Fruit fly (Drosophila melanogaster) whole organism, embryonic: Measurements from ENCODE around the gene eIF4E7.

Experiments
- Abd-B ChIP-seq: fragments of 200-800 bp; sonication (Bioruptor generic); optimal IDR thresholded peaks from 2 replicates; lab custom pipeline; 2018; ENCODE audit warnings: missing biosample characterization, mild to moderate bottlenecking, missing genetic modification characterization, moderate library complexity
- BEAF-32 ChIP-seq: fragments of 200-800 bp; sonication (Bioruptor generic); optimal IDR thresholded peaks from 3 replicates; lab custom pipeline; 2017; ENCODE audit warnings: missing biosample characterization, missing genetic modification characterization, mild to moderate bottlenecking, moderate library complexity, missing genetic modification reagents
- C15 ChIP-seq: fragments of 200-800 bp; sonication (Bioruptor generic); IDR thresholded peaks from 3 replicates; pipeline ENCODE4 v1.3.6; 2022; ENCODE audit warnings: missing biosample characterization, missing genetic modification characterization
- CG11085 ChIP-seq: fragments of 200-800 bp; sonication (Bioruptor generic); IDR thresholded peaks from 2 replicates; pipeline ENCODE4 v1.3.6; 2022; ENCODE audit warnings: missing biosample characterization, missing genetic modification characterization
- CG12155 ChIP-seq: fragments of 200-800 bp; sonication (Bioruptor generic); optimal IDR thresholded peaks from 3 replicates; lab custom pipeline; 2016; ENCODE audit warnings: missing biosample characterization, missing genetic modification characterization
- CG12744 ChIP-seq: fragments of 200-800 bp; sonication (Bioruptor generic); optimal IDR thresholded peaks from 2 replicates; lab custom pipeline; 2016; ENCODE audit warnings: missing biosample characterization, missing genetic modification characterization
- CG13296 ChIP-seq: fragments of 200-800 bp; sonication (Bioruptor generic); optimal IDR thresholded peaks from 3 replicates; lab custom pipeline; 2018; ENCODE audit warnings: missing biosample characterization, mild to moderate bottlenecking, missing genetic modification characterization
- CG14667 ChIP-seq: fragments of 200-800 bp; sonication (Bioruptor generic); IDR thresholded peaks from 2 replicates; pipeline ENCODE4 v1.3.6; 2022; ENCODE audit warnings: missing biosample characterization, missing genetic modification characterization
- CG15073 ChIP-seq: fragments of 200-800 bp; sonication (Bioruptor generic); optimal IDR thresholded peaks from 2 replicates; lab custom pipeline; 2016; ENCODE audit warnings: missing biosample characterization, missing genetic modification characterization
- CG15479 ChIP-seq: fragments of 200-800 bp; sonication (Bioruptor generic); optimal IDR thresholded peaks from 3 replicates; lab custom pipeline; 2019; ENCODE audit warnings: missing biosample characterization, mild to moderate bottlenecking, missing genetic modification characterization, moderate library complexity
- CG17361 ChIP-seq: fragments of 200-800 bp; sonication (Bioruptor generic); IDR thresholded peaks from 3 replicates; pipeline ENCODE4 v1.3.6; 2022; ENCODE audit warnings: missing biosample characterization, missing genetic modification characterization
- CG1792 ChIP-seq: fragments of 200-800 bp; sonication (Bioruptor generic); optimal IDR thresholded peaks from 2 replicates; lab custom pipeline; 2016; ENCODE audit warnings: missing biosample characterization, missing genetic modification characterization
- CG2199 ChIP-seq: fragments of 200-800 bp; sonication (Bioruptor generic); IDR thresholded peaks from 3 replicates; pipeline ENCODE4 v1.3.6; 2022; ENCODE audit warnings: missing biosample characterization, missing genetic modification characterization
- CG4282 ChIP-seq: fragments of 200-800 bp; sonication (Bioruptor generic); optimal IDR thresholded peaks from 2 replicates; lab custom pipeline; 2016; ENCODE audit warnings: missing biosample characterization, missing genetic modification characterization
- CG4328 ChIP-seq: fragments of 200-800 bp; sonication (Bioruptor generic); optimal IDR thresholded peaks from 3 replicates; lab custom pipeline; 2017; ENCODE audit warnings: missing biosample characterization, missing genetic modification reagents, missing genetic modification characterization
- CG4707 ChIP-seq: fragments of 200-800 bp; sonication (Bioruptor generic); optimal IDR thresholded peaks from 2 replicates; lab custom pipeline; 2018; ENCODE audit warnings: missing biosample characterization, mild to moderate bottlenecking, missing genetic modification characterization, moderate library complexity
- CG4820 ChIP-seq: fragments of 200-800 bp; sonication (Bioruptor generic); optimal IDR thresholded peaks from 3 replicates; lab custom pipeline; 2016; ENCODE audit warnings: missing biosample characterization, missing genetic modification characterization
- CG5180 ChIP-seq: fragments of 200-800 bp; sonication (Bioruptor generic); optimal IDR thresholded peaks from 3 replicates; lab custom pipeline; 2017; ENCODE audit warnings: missing biosample characterization, missing genetic modification characterization, mild to moderate bottlenecking, moderate library complexity, missing genetic modification reagents
- CG5953 ChIP-seq: fragments of 200-800 bp; sonication (Bioruptor generic); IDR thresholded peaks from 2 replicates; pipeline ENCODE4 v1.3.6; 2022; ENCODE audit warnings: missing biosample characterization, missing genetic modification characterization
- CG6765 ChIP-seq: fragments of 200-800 bp; sonication (Bioruptor generic); optimal IDR thresholded peaks from 3 replicates; lab custom pipeline; 2017; ENCODE audit warnings: missing biosample characterization, mild to moderate bottlenecking, missing genetic modification characterization
- CG7963 ChIP-seq: fragments of 200-800 bp; sonication (Bioruptor generic); IDR thresholded peaks from 3 replicates; pipeline ENCODE4 v1.3.6; 2022; ENCODE audit warnings: missing biosample characterization, missing genetic modification characterization; ENCODE audit not compliant: partially characterized antibody
- CrebB ChIP-seq: fragments of 200-800 bp; sonication (Bioruptor generic); optimal IDR thresholded peaks from 3 replicates; lab custom pipeline; 2018; ENCODE audit warnings: missing biosample characterization, mild to moderate bottlenecking, missing genetic modification characterization
- Ets65A ChIP-seq: fragments of 200-800 bp; sonication (Bioruptor generic); peaks from one replicate; lab custom pipeline; 2016; ENCODE audit warnings: missing biosample characterization, missing genetic modification characterization
- HHEX ChIP-seq: fragments of 200-800 bp; sonication (Bioruptor generic); optimal IDR thresholded peaks from 3 replicates; lab custom pipeline; 2017; ENCODE audit warnings: missing biosample characterization, mild to moderate bottlenecking, missing genetic modification characterization, missing genetic modification reagents
- Hr51 ChIP-seq, 2 experiments: fragments of 200-800 bp; sonication (Bioruptor generic); optimal IDR thresholded peaks; 2 replicates in 1 of 2; 3 replicates in 1 of 2; lab custom pipeline; 2016 to 2018; ENCODE audit warnings: missing biosample characterization in 2 of 2, missing genetic modification characterization in 2 of 2, mild to moderate bottlenecking in 1 of 2, moderate library complexity in 1 of 2
- Mes4 ChIP-seq: fragments of 200-800 bp; sonication (Bioruptor generic); optimal IDR thresholded peaks from 2 replicates; lab custom pipeline; 2016; ENCODE audit warnings: missing biosample characterization, missing genetic modification characterization
- Poxn ChIP-seq: fragments of 200-800 bp; sonication (Bioruptor generic); IDR thresholded peaks from 2 replicates; pipeline ENCODE4 v1.3.6; 2022; ENCODE audit warnings: missing biosample characterization, missing genetic modification characterization
- Ravus ChIP-seq: fragments of 200-800 bp; sonication (Bioruptor generic); IDR thresholded peaks from 2 replicates; pipeline ENCODE4 v1.3.6; 2022; ENCODE audit warnings: missing biosample characterization, missing genetic modification characterization
- Scr ChIP-seq: fragments of 200-800 bp; sonication (Bioruptor generic); IDR thresholded peaks from 2 replicates; pipeline ENCODE4 v1.3.6; 2022; ENCODE audit warnings: missing biosample characterization, missing genetic modification characterization; ENCODE audit not compliant: partially characterized antibody
- Stat92E ChIP-seq, 3 experiments: fragments of >200 bp in 2 of 3; fragments of 200-800 bp in 1 of 3; sonication (Bioruptor generic) in 1 of 3; optimal IDR thresholded peaks; 2 replicates each; lab custom pipeline; 2017 to 2019; ENCODE audit warnings: missing biosample characterization in 3 of 3, missing genetic modification characterization in 3 of 3, mild to moderate bottlenecking in 1 of 3, moderate library complexity in 1 of 3
- Taf1 ChIP-seq: fragments of 200-800 bp; sonication (Bioruptor generic); IDR thresholded peaks from 2 replicates; pipeline ENCODE4 v1.3.6; 2022; ENCODE audit warnings: missing biosample characterization, missing genetic modification characterization
- Trl ChIP-seq, 3 experiments: fragments of >200 bp in 2 of 3; fragments of 200-800 bp in 1 of 3; sonication (Bioruptor generic) in 1 of 3; optimal IDR thresholded peaks; 2 replicates in 1 of 3; 3 replicates in 2 of 3; lab custom pipeline; 2016 to 2017; ENCODE audit warnings: missing biosample characterization in 1 of 3, missing genetic modification characterization in 1 of 3
- Xrp1 ChIP-seq: fragments of 200-800 bp; sonication (Bioruptor generic); IDR thresholded peaks from 2 replicates; pipeline ENCODE4 v1.3.6; 2022; ENCODE audit warnings: missing biosample characterization, missing genetic modification characterization
- amos ChIP-seq: fragments of 200-800 bp; sonication (Bioruptor generic); IDR thresholded peaks from 2 replicates; pipeline ENCODE4 v1.3.6; 2022; ENCODE audit warnings: missing biosample characterization, missing genetic modification characterization; ENCODE audit not compliant: partially characterized antibody
- cg ChIP-seq: fragments of 200-800 bp; sonication (Bioruptor generic); optimal IDR thresholded peaks from 3 replicates; lab custom pipeline; 2019; ENCODE audit warnings: missing biosample characterization, mild to moderate bottlenecking, missing genetic modification characterization, moderate library complexity
- chn ChIP-seq: fragments of 200-800 bp; sonication (Bioruptor generic); optimal IDR thresholded peaks from 2 replicates; lab custom pipeline; 2016; ENCODE audit warnings: missing biosample characterization, missing genetic modification characterization
- dysf ChIP-seq: fragments of 200-800 bp; sonication (Bioruptor generic); IDR thresholded peaks from 3 replicates; pipeline ENCODE4 v1.3.6; 2022; ENCODE audit warnings: missing biosample characterization, missing genetic modification characterization
- fru ChIP-seq: fragments of >200 bp; optimal IDR thresholded peaks from 2 replicates; lab custom pipeline; 2017
- lbe ChIP-seq: fragments of 200-800 bp; sonication (Bioruptor generic); optimal IDR thresholded peaks from 2 replicates; lab custom pipeline; 2016; ENCODE audit warnings: missing biosample characterization, mild to moderate bottlenecking, missing genetic modification characterization
- lov ChIP-seq, 2 experiments: fragments of 200-800 bp in 1 of 2; fragments of >200 bp in 1 of 2; sonication (Bioruptor generic) in 1 of 2; IDR thresholded peaks in 1 of 2; optimal IDR thresholded peaks in 1 of 2; 2 replicates in 1 of 2; 3 replicates in 1 of 2; pipeline versions ENCODE4 v1.3.6 to Lab custom; 2017 to 2022; ENCODE audit warnings: missing biosample characterization in 1 of 2, missing genetic modification characterization in 1 of 2
- mam ChIP-seq: fragments of 200-800 bp; sonication (Bioruptor generic); optimal IDR thresholded peaks from 3 replicates; lab custom pipeline; 2016; ENCODE audit warnings: missing biosample characterization, missing genetic modification characterization
- nom ChIP-seq: fragments of 200-800 bp; sonication (Bioruptor generic); optimal IDR thresholded peaks from 2 replicates; lab custom pipeline; 2017; ENCODE audit warnings: missing biosample characterization, missing genetic modification characterization, mild to moderate bottlenecking, moderate library complexity, missing genetic modification reagents
- odd ChIP-seq: fragments of 200-800 bp; sonication (Bioruptor generic); optimal IDR thresholded peaks from 2 replicates; lab custom pipeline; 2017; ENCODE audit warnings: missing biosample characterization, mild to moderate bottlenecking, missing genetic modification characterization
- org-1 ChIP-seq: fragments of 200-800 bp; sonication (Bioruptor generic); optimal IDR thresholded peaks from 2 replicates; lab custom pipeline; 2017; ENCODE audit warnings: missing biosample characterization, missing genetic modification characterization
- pros ChIP-seq: fragments of 200-800 bp; sonication (Bioruptor generic); optimal IDR thresholded peaks from 3 replicates; lab custom pipeline; 2019; ENCODE audit warnings: missing biosample characterization, mild to moderate bottlenecking, missing genetic modification characterization, moderate library complexity
- schlank ChIP-seq: fragments of 200-800 bp; sonication (Bioruptor generic); optimal IDR thresholded peaks from 2 replicates; lab custom pipeline; 2018; ENCODE audit warnings: missing biosample characterization, mild to moderate bottlenecking, missing genetic modification characterization
- sd ChIP-seq: fragments of 200-800 bp; sonication (Bioruptor generic); optimal IDR thresholded peaks from 3 replicates; lab custom pipeline; 2018; ENCODE audit warnings: missing biosample characterization, mild to moderate bottlenecking, missing genetic modification characterization, moderate library complexity
- sens-2 ChIP-seq: fragments of 200-800 bp; sonication (Bioruptor generic); IDR thresholded peaks from 2 replicates; pipeline ENCODE4 v1.3.6; 2022; ENCODE audit warnings: missing biosample characterization, missing genetic modification characterization
- sima ChIP-seq: fragments of 200-800 bp; sonication (Bioruptor generic); optimal IDR thresholded peaks from 2 replicates; lab custom pipeline; 2016; ENCODE audit warnings: missing biosample characterization, missing genetic modification characterization
- slou ChIP-seq: fragments of 200-800 bp; sonication (Bioruptor generic); optimal IDR thresholded peaks from 3 replicates; lab custom pipeline; 2016; ENCODE audit warnings: missing biosample characterization, missing genetic modification characterization

eIF4E7 gene

DNA sequence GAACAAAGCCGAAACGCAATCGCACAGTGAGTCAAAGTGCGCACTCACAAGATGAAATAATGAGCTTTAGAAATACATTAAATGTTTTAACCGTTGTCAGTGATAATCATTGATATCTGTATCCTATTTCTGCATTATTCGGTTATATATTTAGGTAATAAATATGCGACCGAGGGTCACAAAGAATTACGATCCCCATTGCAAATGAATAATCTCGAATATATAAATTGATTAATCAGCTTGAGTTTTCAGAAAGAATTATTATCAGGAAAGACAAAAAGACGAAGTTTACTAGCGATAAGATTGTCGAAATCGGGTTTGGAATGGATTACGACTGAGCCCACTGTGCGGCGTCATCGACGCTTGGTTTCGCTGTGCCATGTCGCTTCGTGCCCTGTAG, 8.8 kb upstream of the eIF4E7 start (continued):
- TF ChIP-seq Scr (GFP tag; lab: Robert Waterston, UW) (no peak), CG4282 (GFP tag; lab: Kevin White, UChicago) (no peak), lov (optimal IDR thresholded peaks at IDR 0.05; lab: Kevin White, UChicago) (no peak), lov (GFP tag; IDR thresholded peaks at IDR 0.05; lab: Robert Waterston, UW) (no peak), Hr51 (GFP tag; optimal IDR thresholded peaks at IDR 0.05; lab: Kevin White, UChicago) (peak in 1 of 2 experiments; percentile 73), Ets65A (GFP tag; lab: Kevin White, UChicago) (peak; percentile 60), dysf (GFP tag; lab: Robert Waterston, UW) (peak; percentile 66; the same call in 2 of the 3 replicates), odd (GFP tag; lab: Kevin White, UChicago) (no peak), Trl (optimal IDR thresholded peaks at IDR 0.05; lab: Kevin White, UChicago) (no peak), Trl (GFP tag; optimal IDR thresholded peaks at IDR 0.05; lab: Kevin White, UChicago) (peak; percentile 21), BEAF-32 (GFP tag; lab: Kevin White, UChicago) (no peak), CG12744 (GFP tag; lab: Kevin White, UChicago) (no peak), Xrp1 (GFP tag; lab: Robert Waterston, UW) (no peak; the same call in 1 of the 2 replicates), sima (GFP tag; lab: Kevin White, UChicago) (no peak), CG6765 (GFP tag; lab: Kevin White, UChicago) (peak; percentile 49), mam (GFP tag; lab: Kevin White, UChicago) (peak; percentile 16), CG11085 (GFP tag; lab: Robert Waterston, UW) (no peak), cg (GFP tag; lab: Kevin White, UChicago) (no peak), CG17361 (GFP tag; lab: Robert Waterston, UW) (peak; percentile 59), Poxn (GFP tag; lab: Robert Waterston, UW) (no peak), amos (no peak), CG14667 (GFP tag; lab: Robert Waterston, UW) (no peak), fru (no peak), pros (GFP tag; lab: Kevin White, UChicago) (no peak), CG4707 (GFP tag; lab: Kevin White, UChicago) (no peak), Ravus (GFP tag; lab: Robert Waterston, UW) (no peak), CG12155 (GFP tag; lab: Kevin White, UChicago) (peak; percentile 24), Abd-B (GFP tag; lab: Kevin White, UChicago) (no peak), CG1792 (GFP tag; lab: Kevin White, UChicago) (no peak), CG7963 (GFP tag; lab: Robert Waterston, UW) (no peak), CG2199 (GFP tag; lab: Robert Waterston, UW) (no peak), sens-2 (GFP tag; lab: Robert Waterston, UW) (no peak), CrebB (no peak), schlank (tag; lab: Kevin White, UChicago) (peak; percentile 19), slou (no peak), CG15073 (GFP tag; lab: Kevin White, UChicago) (no peak), C15 (GFP tag; lab: Robert Waterston, UW) (no peak), CG5953 (GFP tag; lab: Robert Waterston, UW) (no peak), Taf1 (GFP tag; lab: Robert Waterston, UW) (no peak), chn (GFP tag; lab: Kevin White, UChicago) (no peak), Stat92E (GFP tag; optimal IDR thresholded peaks at IDR 0.05; lab: Kevin White, UChicago) (no peak), CG5180 (no peak), CG15479 (GFP tag; lab: Kevin White, UChicago) (no peak), Mes4 (no peak), HHEX (GFP tag; lab: Kevin White, UChicago) (peak; percentile 56), CG4328 (GFP tag; lab: Kevin White, UChicago) (peak; percentile 47), CG13296 (GFP tag; lab: Kevin White, UChicago) (peak; percentile 70), CG4820 (peak; percentile 8), lbe (GFP tag; lab: Kevin White, UChicago) (peak; percentile 45), org-1 (peak; percentile 49), sd (tag; lab: Kevin White, UChicago) (no peak), nom (GFP tag; lab: Kevin White, UChicago) (peak; percentile 36)
